Fruit fly (Drosophila melanogaster): ENCODE results near the gene CG14540.

DNA sequence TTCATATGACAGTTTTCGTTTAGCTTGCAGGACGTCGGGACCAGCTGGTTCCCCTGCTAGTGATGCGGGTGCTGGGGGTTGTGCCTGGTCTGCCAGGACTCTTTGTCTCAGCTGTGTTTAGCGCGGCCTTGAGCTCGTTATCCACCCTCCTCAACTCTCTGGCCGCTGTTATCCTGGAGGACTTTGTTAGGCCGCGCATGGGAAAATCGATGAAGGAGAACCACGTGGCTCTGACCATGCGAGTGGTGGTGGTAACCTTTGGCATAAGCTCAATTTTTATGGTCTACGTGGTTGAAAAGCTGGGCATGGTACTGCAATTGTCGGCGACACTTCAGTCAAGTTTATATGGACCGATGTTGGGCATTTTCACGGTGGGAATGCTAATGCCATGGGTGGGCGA, 39.2 kb upstream of the CG14540 start:
- TF ChIP-seq CG17806 (tag; optimal IDR thresholded peaks at IDR 0.05) (no peak), EcR (GFP tag; optimal IDR thresholded peaks at IDR 0.05) (no peak), CG34367 (tag; optimal IDR thresholded peaks at IDR 0.05) (no peak), gl (tag; optimal IDR thresholded peaks at IDR 0.05) (no peak), CG10348 (GFP tag; IDR thresholded peaks at IDR 0.05) (no peak), CG8159 (tag; optimal IDR thresholded peaks at IDR 0.05) (no peak), CG4496 (GFP tag; IDR thresholded peaks at IDR 0.05) (no peak), CG13204 (GFP tag; optimal IDR thresholded peaks at IDR 0.05) (no peak), CG12605 (GFP tag; IDR thresholded peaks at IDR 0.05) (no peak), CG32121 (GFP tag; IDR thresholded peaks at IDR 0.05) (no peak), CG9948 (tag; optimal IDR thresholded peaks at IDR 0.05) (no peak)
